Worm (Caenorhabditis elegans) whole organism, late embryonic: Measurements from ENCODE around the gene hil-1.

Experiments used
- eyg-1 ChIP-seq: sonication (generic microtip); optimal IDR thresholded peaks from 2 replicates; lab custom pipeline; 2016; ENCODE audit warnings: missing genotype, missing genetic modification characterization, missing compliant biosample characterization
- hlh-13 ChIP-seq: fragments of 200-800 bp; sonication (Bioruptor generic); optimal IDR thresholded peaks from 2 replicates; lab custom pipeline; 2018; ENCODE audit warnings: mild to moderate bottlenecking, missing genetic modification characterization, missing compliant biosample characterization
- pha-4 ChIP-seq: fragments of 150-350 bp; optimal IDR thresholded peaks from 2 replicates; lab custom pipeline; 2018; ENCODE audit warnings: missing biosample characterization, missing genetic modification reagents, missing genetic modification characterization
- pros-1 ChIP-seq: fragments of 150-350 bp; optimal IDR thresholded peaks from 2 replicates; lab custom pipeline; 2014; ENCODE audit warnings: missing biosample characterization, missing genetic modification reagents, missing genetic modification characterization

DNA sequence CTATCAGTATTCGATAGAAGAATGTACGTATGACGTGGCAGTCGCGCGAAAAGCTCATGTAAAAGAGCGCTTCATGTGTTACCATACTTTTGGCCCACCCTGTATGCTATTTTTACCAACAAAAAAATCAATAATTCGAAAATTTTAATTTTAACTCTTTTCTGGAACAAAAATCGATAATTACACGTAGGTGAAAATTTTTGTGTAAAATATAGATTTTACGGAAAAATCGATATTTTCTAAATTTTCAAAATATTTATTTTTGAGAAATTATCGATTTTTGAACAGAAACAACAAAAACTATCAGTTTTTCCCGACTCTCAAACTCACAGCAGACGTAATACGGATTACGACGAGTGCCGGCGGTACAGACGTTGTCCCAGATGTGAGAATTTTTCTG is 4.5 kb upstream of the hil-1 start:
- TF ChIP-seq hlh-13 (GFP tag; lab: Kevin White, UChicago) = no peak
- no peak for TF ChIP-seq pha-4 (tag; lab: Kevin White, UChicago)
- TF ChIP-seq pros-1 (tag; lab: Kevin White, UChicago) = no peak
- no peak for TF ChIP-seq eyg-1
